Fruit fly (Drosophila melanogaster): ENCODE results near the gene Ten-a.

Gene Ten-a

DNA sequence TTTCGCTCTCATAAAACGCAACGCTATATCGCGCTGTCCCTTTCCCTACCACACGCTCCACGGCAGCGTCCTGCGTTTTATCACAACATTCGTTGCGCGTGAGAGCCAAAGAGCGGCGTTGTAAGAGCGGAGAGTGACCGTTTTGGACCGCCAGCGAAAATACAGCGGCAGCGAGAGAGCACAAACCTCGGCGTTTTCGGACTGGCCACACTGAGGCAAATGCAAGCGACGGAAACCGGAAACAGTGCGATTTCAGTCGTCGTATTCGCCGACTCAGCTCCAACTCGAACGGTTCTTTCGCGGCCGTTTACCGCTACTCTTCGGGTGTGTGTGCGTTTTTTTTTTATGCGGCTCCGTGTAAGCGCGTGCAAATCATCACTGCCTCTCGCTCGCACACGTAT, 160.1 kb downstream of the Ten-a start (continued):
- TF ChIP-seq CG14860 (GFP tag; IDR thresholded peaks at IDR 0.05; ENCODE audit: partially characterized antibody) (no peak), CG18619 (GFP tag; optimal IDR thresholded peaks at IDR 0.05) (peak; percentile 70), gsb (GFP tag; IDR thresholded peaks at IDR 0.05) (peak; percentile 33; the same call in 1 of the 2 replicates), croc (GFP tag; conservative IDR thresholded peaks at IDR 0.05) (no peak), gcm (GFP tag; optimal IDR thresholded peaks at IDR 0.05) (peak; percentile 73), HLH4C (GFP tag; IDR thresholded peaks at IDR 0.05; ENCODE audit: partially characterized antibody) (peak; percentile 49; the same call in 2 of the 3 replicates), lmd (GFP tag; IDR thresholded peaks at IDR 0.05) (0 out of 2 replicates have a peak, but pooled peaks have one; percentile 13), CG31388 (GFP tag; optimal IDR thresholded peaks at IDR 0.05) (no peak), CG2889 (GFP tag; IDR thresholded peaks at IDR 0.05) (no peak), Nf-YB (GFP tag; optimal IDR thresholded peaks at IDR 0.05) (peak; percentile 57), Dip2 (GFP tag; IDR thresholded peaks at IDR 0.05) (no peak), CG42726 (GFP tag; IDR thresholded peaks at IDR 0.05; ENCODE audit: partially characterized antibody) (peak; percentile 75), CG12659 (GFP tag; optimal IDR thresholded peaks at IDR 0.05) (peak; percentile 79), Lhr (GFP tag; optimal IDR thresholded peaks at IDR 0.05) (peak; percentile 70), CG2116 (GFP tag; optimal IDR thresholded peaks at IDR 0.05) (peak; percentile 67), CG7372 (GFP tag; IDR thresholded peaks at IDR 0.05) (peak; percentile 45; the same call in 1 of the 2 replicates), Hey (tag; optimal IDR thresholded peaks at IDR 0.05) (peak; percentile 76), aop (GFP tag; IDR thresholded peaks at IDR 0.05) (peak; percentile 82), CG18262 (tag; optimal IDR thresholded peaks at IDR 0.05) (peak; percentile 18), B-H2 (GFP tag; optimal IDR thresholded peaks at IDR 0.05) (peak; percentile 16), emc (GFP tag; optimal IDR thresholded peaks at IDR 0.05) (no peak), run (tag; optimal IDR thresholded peaks at IDR 0.05) (peak; percentile 46), wor (GFP tag; IDR thresholded peaks at IDR 0.05) (no peak), CG4730 (GFP tag; IDR thresholded peaks at IDR 0.05) (peak; percentile 44; the same call in 1 of the 2 replicates), odd (GFP tag; optimal IDR thresholded peaks at IDR 0.05) (peak; percentile 86), CG12391 (tag; optimal IDR thresholded peaks at IDR 0.05) (peak; percentile 49), ac (GFP tag; optimal IDR thresholded peaks at IDR 0.05) (peak; percentile 69), Sry-δ (GFP tag; optimal IDR thresholded peaks at IDR 0.05) (peak; percentile 29), CG8944 (GFP tag; optimal IDR thresholded peaks at IDR 0.05) (peak; percentile 18), CG6791 (GFP tag; IDR thresholded peaks at IDR 0.05; ENCODE audit: partially characterized antibody) (peak; percentile 68; the same call in 2 of the 3 replicates), Deaf1 (tag; optimal IDR thresholded peaks at IDR 0.05) (peak; percentile 71), CG17359 (tag; optimal IDR thresholded peaks at IDR 0.05) (peak; percentile 65), CG17568 (GFP tag; optimal IDR thresholded peaks at IDR 0.05) (peak; percentile 79), CG11093 (GFP tag; IDR thresholded peaks at IDR 0.05) (no peak), Doc3 (GFP tag; IDR thresholded peaks at IDR 0.05; ENCODE audit: partially characterized antibody) (no peak; the same call in 2 of the 3 replicates), Camta (GFP tag; optimal IDR thresholded peaks at IDR 0.05) (peak; percentile 74), CG6813 (GFP tag; optimal IDR thresholded peaks at IDR 0.05) (peak; percentile 92), CG8765 (GFP tag; IDR thresholded peaks at IDR 0.05) (0 out of 2 replicates have a peak, but pooled peaks have one; percentile 32), nmo (GFP tag; optimal IDR thresholded peaks at IDR 0.05) (peak; percentile 53), CG2199 (GFP tag; IDR thresholded peaks at IDR 0.05) (peak; percentile 78; the same call in 2 of the 3 replicates), CG13894 (tag; optimal IDR thresholded peaks at IDR 0.05) (peak; percentile 75), CG1832 (GFP tag; optimal IDR thresholded peaks at IDR 0.05) (peak; percentile 66), chif (GFP tag; optimal IDR thresholded peaks at IDR 0.05) (peak; percentile 32 to 59), gsb-n (tag; optimal IDR thresholded peaks at IDR 0.05) (peak; percentile 55), Kr (GFP tag; optimal IDR thresholded peaks at IDR 0.05) (no peak), bbx (GFP tag; IDR thresholded peaks at IDR 0.05; ENCODE audit: partially characterized antibody) (peak; percentile 68), E2f1 (GFP tag; IDR thresholded peaks at IDR 0.05) (0 out of 2 replicates have a peak, but pooled peaks have one; percentile 36), Ravus (GFP tag; IDR thresholded peaks at IDR 0.05) (no peak), salm (tag; optimal IDR thresholded peaks at IDR 0.05) (peak; percentile 56)
